Fruit fly (Drosophila melanogaster): ENCODE results near the gene CG8003.
A peak's percentile ranks its signal among the peaks of the same experiment; 100 is the strongest.

DNA sequence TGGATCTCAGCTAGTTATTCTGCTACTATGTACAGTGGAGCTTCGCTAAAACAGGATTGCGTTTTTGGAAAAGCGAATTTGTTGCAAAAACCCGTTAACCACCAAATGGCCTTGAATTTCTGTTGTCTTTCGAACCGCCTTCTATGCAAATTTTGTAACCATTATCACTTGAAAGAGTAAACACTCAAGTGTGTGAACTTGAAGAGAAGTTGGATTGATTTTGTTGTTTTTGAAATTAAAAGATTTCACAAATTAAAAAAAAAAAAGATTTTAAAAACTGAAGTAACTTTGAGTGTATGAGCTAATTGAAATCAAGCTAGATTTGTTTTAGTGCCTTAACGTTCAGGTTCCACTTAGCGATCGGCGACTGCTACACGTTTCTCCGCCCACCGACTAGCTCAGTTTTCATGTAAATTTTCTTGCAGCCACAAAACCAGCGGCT lies 22.6 kb downstream of the CG8003 start:
- peak; percentile 68 for TF ChIP-seq CG8159 (tag; optimal IDR thresholded peaks at IDR 0.05)
- TF ChIP-seq CG17806 (tag; optimal IDR thresholded peaks at IDR 0.05), result peak; percentile 71
- peak; percentile 86 for TF ChIP-seq CG4496 (GFP tag; IDR thresholded peaks at IDR 0.05)
- peak; percentile 64 for TF ChIP-seq Pif1B (GFP tag; optimal IDR thresholded peaks at IDR 0.05)
- peak; percentile 87 for TF ChIP-seq CG8301 (tag; optimal IDR thresholded peaks at IDR 0.05)
- TF ChIP-seq CG32121 (GFP tag; IDR thresholded peaks at IDR 0.05), result peak; percentile 82
- no peak for TF ChIP-seq CG14655 (GFP tag; optimal IDR thresholded peaks at IDR 0.05)

Data from whole organism, pupa.